Fruit fly (Drosophila melanogaster) S2 (cell line): ENCODE results near the gene dlp.

Experiments used
- CG8478 ChIP-seq: fragments of >200 bp; optimal IDR thresholded peaks from 2 replicates; lab custom pipeline; 2018
- CTCF ChIP-seq, 2 experiments: fragments of >200 bp; optimal IDR thresholded peaks; 2 replicates each; lab custom pipeline; 2018

DNA sequence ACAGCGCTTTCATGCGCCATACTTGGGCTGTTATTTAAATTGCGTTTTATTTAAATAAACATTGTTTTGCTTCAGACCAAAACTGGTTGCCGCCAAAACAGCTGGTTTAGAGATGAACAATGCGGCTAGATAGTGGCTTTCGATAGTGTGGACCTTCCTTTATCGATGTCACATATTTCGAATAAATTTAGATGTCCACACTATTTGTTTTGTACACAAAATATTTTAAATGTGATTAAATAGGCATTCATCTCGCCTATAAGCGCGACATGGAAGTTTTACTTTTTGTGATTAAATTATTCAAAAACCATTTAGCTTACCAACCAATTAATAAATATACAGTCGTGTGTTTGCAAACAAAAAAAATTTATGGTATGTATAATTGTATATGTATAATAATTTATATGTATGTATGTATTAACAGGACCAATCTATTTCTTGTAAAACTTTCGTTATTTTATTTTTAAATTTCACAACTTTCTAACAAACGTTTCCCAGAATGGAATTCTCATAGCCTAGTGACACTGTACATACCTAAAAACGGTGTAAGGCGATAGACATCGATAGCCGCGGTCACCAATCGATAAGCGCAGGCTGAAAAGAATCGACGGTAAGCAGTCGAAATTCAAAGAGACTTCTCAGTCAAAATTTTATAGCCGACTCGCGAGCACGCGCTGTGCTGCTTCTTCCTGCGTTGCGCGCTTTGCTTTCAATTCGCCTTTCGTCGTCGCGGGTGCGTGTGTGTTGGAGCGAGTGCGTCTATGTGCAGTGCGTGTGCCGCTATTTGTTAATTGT is at the start of gene dlp, which contains the start of gene RecQ5:
- TF ChIP-seq CTCF (optimal IDR thresholded peaks at IDR 0.05; lab: Kevin White, UChicago), result no peak
- no peak for TF ChIP-seq CG8478 (lab: Kevin White, UChicago)
